Worm (Caenorhabditis elegans) whole organism, mixed stage, embryonic: ENCODE data around the gene cct-5.

ENCODE experiments used
- drap-1 ChIP-seq: fragments of 200-800 bp; sonication (Bioruptor generic); optimal IDR thresholded peaks from 3 replicates; lab custom pipeline; 2018; ENCODE audit warnings: mild to moderate bottlenecking, missing genetic modification characterization, missing compliant biosample characterization
- elt-3 ChIP-seq: fragments of 150-350 bp; optimal IDR thresholded peaks from 2 replicates; lab custom pipeline; 2014; ENCODE audit warnings: missing biosample characterization, missing genetic modification characterization
- lsy-2 ChIP-seq: fragments of 150-350 bp; optimal IDR thresholded peaks from 2 replicates; lab custom pipeline; 2014; ENCODE audit warnings: missing biosample characterization, missing genetic modification characterization
- nhr-2 ChIP-seq: fragments of 150-350 bp; optimal IDR thresholded peaks from 2 replicates; lab custom pipeline; 2014; ENCODE audit warnings: missing biosample characterization, missing genetic modification characterization
- pha-4 ChIP-seq: fragments of 150-350 bp; optimal IDR thresholded peaks from 2 replicates; lab custom pipeline; 2018; ENCODE audit warnings: missing biosample characterization, missing genetic modification reagents, missing genetic modification characterization
- unc-39 ChIP-seq: fragments of 150-350 bp; optimal IDR thresholded peaks from 2 replicates; lab custom pipeline; 2014; ENCODE audit warnings: missing biosample characterization, missing genetic modification characterization
- unc-62 ChIP-seq: fragments of 150-350 bp; optimal IDR thresholded peaks from 2 replicates; lab custom pipeline; 2014; ENCODE audit warnings: missing biosample characterization, missing genetic modification reagents, missing genetic modification characterization

DNA sequence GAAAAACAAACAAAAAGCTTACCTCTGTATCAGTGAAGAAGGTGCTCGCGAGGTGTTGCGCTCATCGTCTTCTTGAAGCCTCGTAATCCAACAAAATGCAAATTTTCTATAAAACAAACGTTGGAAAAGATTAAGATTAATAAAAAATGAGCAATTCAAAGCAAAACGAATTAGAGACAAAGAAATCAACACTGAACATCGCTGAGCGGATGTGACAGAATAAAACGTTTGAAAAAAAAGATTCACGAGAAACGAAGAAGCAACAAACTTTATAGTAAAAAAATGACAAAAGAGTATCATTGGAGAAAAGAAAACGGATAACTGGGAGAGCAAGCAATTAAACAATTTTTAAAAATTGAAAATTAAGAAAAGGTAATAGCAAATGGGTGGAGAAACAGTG lies 9.0 kb downstream of the cct-5 start, which contains the start of the genes C07G2.5 and atf-7:
- TF ChIP-seq nhr-2 (tag; lab: Kevin White, UChicago) (no peak), unc-39 (tag; lab: Kevin White, UChicago) (no peak), drap-1 (no peak), unc-62 (GFP tag; lab: Kevin White, UChicago) (no peak), lsy-2 (tag; lab: Kevin White, UChicago) (no peak), elt-3 (no peak), pha-4 (tag; lab: Kevin White, UChicago) (no peak)
